Worm (Caenorhabditis elegans) whole organism, L4/young adult: ENCODE data around the gene nhr-45.

Source experiments
- W03F9.2 ChIP-seq: fragments of 150-350 bp; optimal IDR thresholded peaks from 2 replicates; lab custom pipeline; 2014; ENCODE audit warnings: missing biosample characterization, missing genetic modification characterization
- dao-5 ChIP-seq: sonication (generic microtip); optimal IDR thresholded peaks from 2 replicates; lab custom pipeline; 2016; ENCODE audit warnings: missing genotype, missing genetic modification characterization, moderate library complexity, missing compliant biosample characterization
- him-1 ChIP-seq: sonication (generic microtip); optimal IDR thresholded peaks from 2 replicates; lab custom pipeline; 2016; ENCODE audit warnings: missing genotype, missing genetic modification reagents, missing genetic modification characterization, missing compliant biosample characterization

- no peak for TF ChIP-seq him-1
- no peak for TF ChIP-seq W03F9.2
- TF ChIP-seq dao-5 (tag; lab: Kevin White, UChicago), result no peak
Observed at ce11 chrX:4652950-4653349, 7.2 kb downstream of the nhr-45 start.
